In the genomic region with DNA sequence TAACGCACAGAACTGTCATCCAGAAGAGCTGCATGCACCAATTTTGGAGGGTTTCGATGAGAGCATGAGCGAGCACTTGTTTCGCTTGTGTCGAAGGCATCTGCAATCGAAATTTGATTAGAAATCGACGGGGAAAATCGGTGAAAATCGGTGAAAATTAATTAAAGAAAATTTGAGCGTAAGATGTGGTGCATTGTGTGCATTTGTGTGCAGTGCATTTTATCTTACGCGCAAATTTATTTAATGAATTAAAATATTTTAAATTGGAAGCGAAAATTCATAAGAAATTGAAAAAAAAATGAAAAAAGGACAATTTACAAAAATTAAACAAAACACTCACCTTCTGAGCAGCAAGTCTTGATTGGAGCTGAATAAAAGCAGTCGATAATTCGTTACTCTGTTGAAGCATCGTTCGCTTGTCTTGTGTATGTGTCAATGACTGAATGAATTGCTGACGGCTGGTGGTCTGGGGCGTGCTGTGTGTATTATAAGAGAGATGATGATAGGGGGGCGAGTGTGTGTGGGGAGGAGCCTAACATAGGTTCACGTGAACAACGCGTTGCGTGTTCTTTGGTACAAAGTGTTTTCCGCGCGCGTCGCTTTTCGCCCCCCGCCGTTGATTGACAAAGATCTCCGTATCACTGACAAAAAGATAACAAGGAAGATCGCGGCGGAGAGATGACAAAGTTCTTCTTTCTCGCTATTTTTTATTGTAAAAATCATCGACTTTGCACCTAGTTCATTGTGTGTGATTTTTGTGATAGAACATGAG, we compare ENCODE assay signal across 5 worm cellular contexts.
A peak's percentile ranks its signal among the peaks of the same experiment; 100 is the strongest.
TF ChIP-seq lines count a peak whose summit lies in the region.

No protein-coding gene starts in this region.

TF ChIP-seq in whole organism, L1 larva, 84 proteins besides CTCF, POLR2A, EP300 and RAD21 (continues in another document):
- TF ChIP-seq elt-3 (tag; optimal IDR thresholded peaks at IDR 0.05; lab: Kevin White, UChicago) (peak; percentile 24 to 79 (median 56)), Y116A8C.19 (tag; optimal IDR thresholded peaks at IDR 0.05; lab: Kevin White, UChicago; ENCODE audit: borderline replicate concordance) (no peak), zag-1 (tag; optimal IDR thresholded peaks at IDR 0.05; lab: Kevin White, UChicago) (no peak), mef-2 (tag; optimal IDR thresholded peaks at IDR 0.05; lab: Kevin White, UChicago) (peak; percentile 37), xbp-1 (tag; optimal IDR thresholded peaks at IDR 0.05; lab: Kevin White, UChicago) (peak; percentile 48), rnt-1 (tag; optimal IDR thresholded peaks at IDR 0.05; lab: Kevin White, UChicago) (peak; percentile 85), lir-3 (tag; optimal IDR thresholded peaks at IDR 0.05; lab: Kevin White, UChicago; ENCODE audit: poor library complexity) (no peak), skn-1 (tag; optimal IDR thresholded peaks at IDR 0.05; lab: Kevin White, UChicago) (peak; percentile 60), lin-14 (GFP tag; optimal IDR thresholded peaks at IDR 0.05; lab: Kevin White, UChicago) (peak; percentile 95), isw-1 (GFP tag; IDR thresholded peaks at IDR 0.05; lab: Robert Waterston, UW) (no peak), nhr-84 (tag; optimal IDR thresholded peaks at IDR 0.05; lab: Kevin White, UChicago) (no peak), ama-1 (optimal IDR thresholded peaks at IDR 0.05; lab: Kevin White, UChicago) (peak; percentile 87), aly-2 (tag; optimal IDR thresholded peaks at IDR 0.05; lab: Kevin White, UChicago) (no peak), nhr-90 (tag; optimal IDR thresholded peaks at IDR 0.05; lab: Kevin White, UChicago; ENCODE audit: poor library complexity) (peak; percentile 71), ets-5 (GFP tag; IDR thresholded peaks at IDR 0.05; lab: Robert Waterston, UW) (no peak), mab-9 (GFP tag; IDR thresholded peaks at IDR 0.05; lab: Robert Waterston, UW) (no peak)

TF ChIP-seq in whole organism, L3 larva, 47 proteins besides CTCF, POLR2A, EP300 and RAD21 (continues in another document):
- TF ChIP-seq elt-3 (tag; optimal IDR thresholded peaks at IDR 0.05; lab: Kevin White, UChicago) (peak in 2 of 3 experiments; percentile 5 to 89), fos-1 (tag; optimal IDR thresholded peaks at IDR 0.05; lab: Kevin White, UChicago) (peak; percentile 2), unc-62 (GFP tag; optimal IDR thresholded peaks at IDR 0.05; lab: Kevin White, UChicago) (peak; percentile 76), egl-5 (tag; optimal IDR thresholded peaks at IDR 0.05; lab: Kevin White, UChicago) (no peak), skn-1 (tag; optimal IDR thresholded peaks at IDR 0.05; lab: Kevin White, UChicago) (peak; percentile 81), ztf-11 (tag; optimal IDR thresholded peaks at IDR 0.05; lab: Kevin White, UChicago) (no peak), nhr-76 (tag; optimal IDR thresholded peaks at IDR 0.05; lab: Kevin White, UChicago) (no peak), pha-4 (tag; optimal IDR thresholded peaks at IDR 0.05; lab: Kevin White, UChicago) (peak; percentile 19), nfya-1 (tag; optimal IDR thresholded peaks at IDR 0.05; lab: Kevin White, UChicago; ENCODE audit: insufficient read depth) (peak; percentile 74), ztf-4 (tag; optimal IDR thresholded peaks at IDR 0.05; lab: Kevin White, UChicago) (no peak), elt-1 (tag; optimal IDR thresholded peaks at IDR 0.05; lab: Kevin White, UChicago) (peak; percentile 70), mml-1 (tag; optimal IDR thresholded peaks at IDR 0.05; lab: Kevin White, UChicago) (peak; percentile 88), ZK546.5 (tag; optimal IDR thresholded peaks at IDR 0.05; lab: Kevin White, UChicago) (no peak), ceh-82 (tag; optimal IDR thresholded peaks at IDR 0.05; lab: Kevin White, UChicago) (no peak), aly-2 (tag; optimal IDR thresholded peaks at IDR 0.05; lab: Kevin White, UChicago) (no peak), lin-15B (tag; optimal IDR thresholded peaks at IDR 0.05; lab: Kevin White, UChicago) (peak; percentile 22), egl-27 (tag; optimal IDR thresholded peaks at IDR 0.05; lab: Kevin White, UChicago) (peak; percentile 84)

TF ChIP-seq in whole organism, early embryonic, 17 proteins besides CTCF, POLR2A, EP300 and RAD21:
- TF ChIP-seq hmg-4 (GFP tag; optimal IDR thresholded peaks at IDR 0.05; lab: Kevin White, UChicago) (peak; percentile 66), pes-1 (GFP tag; IDR thresholded peaks at IDR 0.05; lab: Robert Waterston, UW) (no peak), ets-7 (tag; optimal IDR thresholded peaks at IDR 0.05; lab: Kevin White, UChicago) (peak; percentile 10)

TF ChIP-seq in whole organism, midembryonic, 9 proteins besides CTCF, POLR2A, EP300 and RAD21:
- TF ChIP-seq klf-2 (GFP tag; conservative IDR thresholded peaks at IDR 0.05; lab: Robert Waterston, UW) = no peak
- no peak for TF ChIP-seq tab-1 (GFP tag; IDR thresholded peaks at IDR 0.05; lab: Robert Waterston, UW)
- peak; percentile 69; the same call in 1 of the 2 replicates for TF ChIP-seq flt-1 (GFP tag; IDR thresholded peaks at IDR 0.05; lab: Robert Waterston, UW)
- no peak for TF ChIP-seq ztf-29 (GFP tag; IDR thresholded peaks at IDR 0.05; lab: Robert Waterston, UW)
- peak; percentile 70 for TF ChIP-seq cog-1 (tag; optimal IDR thresholded peaks at IDR 0.05; lab: Kevin White, UChicago)
- TF ChIP-seq ref-1 (GFP tag; conservative IDR thresholded peaks at IDR 0.05; lab: Robert Waterston, UW) = no peak
- no peak for TF ChIP-seq med-1 (GFP tag; optimal IDR thresholded peaks at IDR 0.05; lab: Kevin White, UChicago; ENCODE audit: insufficient read depth)

TF ChIP-seq in whole organism, young adult, 124 proteins besides CTCF, POLR2A, EP300 and RAD21 (continues in another document):
- TF ChIP-seq egl-18 (GFP tag; IDR thresholded peaks at IDR 0.05; lab: Robert Waterston, UW) (no peak), nhr-120 (GFP tag; IDR thresholded peaks at IDR 0.05; lab: Robert Waterston, UW) (no peak), die-1 (tag; optimal IDR thresholded peaks at IDR 0.05; lab: Kevin White, UChicago) (no peak), Y53F4B.3 (GFP tag; IDR thresholded peaks at IDR 0.05; lab: Robert Waterston, UW) (no peak), Y67H2A.10 (GFP tag; conservative IDR thresholded peaks at IDR 0.05; lab: Robert Waterston, UW) (no peak), F52B5.7 (tag; optimal IDR thresholded peaks at IDR 0.05; lab: Kevin White, UChicago) (no peak), D2030.7 (GFP tag; IDR thresholded peaks at IDR 0.05; lab: Robert Waterston, UW) (no peak), egl-44 (GFP tag; IDR thresholded peaks at IDR 0.05; lab: Robert Waterston, UW) (peak; percentile 73; the same call in 1 of the 2 replicates), ceh-100 (GFP tag; IDR thresholded peaks at IDR 0.05; lab: Robert Waterston, UW) (no peak), madf-3 (GFP tag; IDR thresholded peaks at IDR 0.05; lab: Robert Waterston, UW) (no peak), mes-4 (tag; optimal IDR thresholded peaks at IDR 0.05; lab: Kevin White, UChicago) (no peak), lin-35 (GFP tag; optimal IDR thresholded peaks at IDR 0.05; lab: Kevin White, UChicago) (peak in 1 of 3 experiments; percentile 8), ceh-27 (GFP tag; optimal IDR thresholded peaks at IDR 0.05; lab: Kevin White, UChicago) (no peak), ztf-26 (tag; optimal IDR thresholded peaks at IDR 0.05; lab: Kevin White, UChicago) (peak; percentile 73), ztf-22 (GFP tag; optimal IDR thresholded peaks at IDR 0.05; lab: Kevin White, UChicago) (peak; percentile 94), F57A8.1 (GFP tag; optimal IDR thresholded peaks at IDR 0.05; lab: Kevin White, UChicago) (no peak), F49E8.2 (tag; optimal IDR thresholded peaks at IDR 0.05; lab: Kevin White, UChicago; ENCODE audit: insufficient read depth) (no peak), ekl-4 (GFP tag; IDR thresholded peaks at IDR 0.05; lab: Robert Waterston, UW) (no peak), cebp-1 (GFP tag; IDR thresholded peaks at IDR 0.05; lab: Robert Waterston, UW) (no peak), cebp-1 (tag; optimal IDR thresholded peaks at IDR 0.05; lab: Kevin White, UChicago) (peak; percentile 59), ccch-3 (GFP tag; optimal IDR thresholded peaks at IDR 0.05; lab: Kevin White, UChicago) (no peak), let-607 (tag; optimal IDR thresholded peaks at IDR 0.05; lab: Kevin White, UChicago) (peak in 1 of 2 experiments; percentile 13), rcor-1 (GFP tag; IDR thresholded peaks at IDR 0.05; lab: Robert Waterston, UW) (no peak; the same call in 1 of the 2 replicates), ceh-40 (GFP tag; IDR thresholded peaks at IDR 0.05; lab: Robert Waterston, UW) (0 out of 2 replicates have a peak, but pooled peaks have one; percentile 56), hmg-20 (GFP tag; IDR thresholded peaks at IDR 0.05; lab: Robert Waterston, UW) (no peak), ztf-25 (GFP tag; IDR thresholded peaks at IDR 0.05; lab: Robert Waterston, UW) (0 out of 2 replicates have a peak, but pooled peaks have one; percentile 14), F23B12.7 (tag; optimal IDR thresholded peaks at IDR 0.05; lab: Kevin White, UChicago; ENCODE audit: insufficient read depth) (no peak), snpc-4 (GFP tag; optimal IDR thresholded peaks at IDR 0.05; lab: Kevin White, UChicago) (no peak), snpc-4 (tag; optimal IDR thresholded peaks at IDR 0.05; lab: Kevin White, UChicago) (peak in 3 of 4 experiments; percentile 33 to 36 (median 35)), hmg-1.2 (GFP tag; IDR thresholded peaks at IDR 0.05; lab: Robert Waterston, UW) (peak; percentile 30; the same call in 1 of the 2 replicates), fkh-3 (tag; optimal IDR thresholded peaks at IDR 0.05; lab: Kevin White, UChicago) (no peak), repo-1 (tag; optimal IDR thresholded peaks at IDR 0.05; lab: Kevin White, UChicago) (peak; percentile 23), sdz-38 (tag; optimal IDR thresholded peaks at IDR 0.05; lab: Kevin White, UChicago) (no peak), lag-1 (GFP tag; IDR thresholded peaks at IDR 0.05; lab: Robert Waterston, UW) (no peak), T26A5.8 (tag; optimal IDR thresholded peaks at IDR 0.05; lab: Kevin White, UChicago) (no peak), Y95B8A.8 (GFP tag; IDR thresholded peaks at IDR 0.05; lab: Robert Waterston, UW) (no peak), T07F8.4 (tag; optimal IDR thresholded peaks at IDR 0.05; lab: Kevin White, UChicago) (no peak), hsf-1 (GFP tag; IDR thresholded peaks at IDR 0.05; lab: Robert Waterston, UW) (no peak), Y53G8AR.9 (GFP tag; conservative IDR thresholded peaks at IDR 0.05; lab: Robert Waterston, UW) (no peak), ama-1 (optimal IDR thresholded peaks at IDR 0.05; lab: Kevin White, UChicago) (peak; percentile 92), ama-1 (GFP tag; optimal IDR thresholded peaks at IDR 0.05; lab: Kevin White, UChicago) (no peak), B0336.3 (GFP tag; IDR thresholded peaks at IDR 0.05; lab: Robert Waterston, UW) (peak; percentile 69; the same call in 1 of the 2 replicates), F37B4.10 (GFP tag; IDR thresholded peaks at IDR 0.05; lab: Robert Waterston, UW) (no peak)

Comparison
In these comparisons a context has a peak if more than half of its experiments do, and no peak if none do; other contexts are left out.
1. Of the 8 proteins assayed by ChIP-seq in both whole organism, young adult and whole organism, L1 larva: peak only in whole organism, young adult: snpc-4 and unc-62; only in whole organism, L1 larva: dpl-1, efl-1, nhr-90 and unc-130; in both: none; in neither: 0; mixed calls (peak in some experiments, not most) for 2.